Fruit fly (Drosophila melanogaster) whole organism, embryonic: ENCODE results near the gene Zwilch.
A peak's percentile ranks its signal among the peaks of the same experiment; 100 is the strongest.

Source experiments
- ATbp ChIP-seq: fragments of 200-800 bp; sonication (Bioruptor generic); optimal IDR thresholded peaks from 2 replicates; lab custom pipeline; 2017; ENCODE audit warnings: missing biosample characterization, mild to moderate bottlenecking, missing genetic modification characterization, missing genetic modification reagents
- Adf1 ChIP-seq: fragments of 200-800 bp; sonication (Bioruptor generic); IDR thresholded peaks from 2 replicates; pipeline ENCODE4 v1.3.6; 2022; ENCODE audit warnings: missing biosample characterization, missing genetic modification characterization
- Asciz ChIP-seq: fragments of 200-800 bp; sonication (Bioruptor generic); optimal IDR thresholded peaks from 2 replicates; lab custom pipeline; 2017; ENCODE audit warnings: missing biosample characterization, mild to moderate bottlenecking, missing genetic modification characterization, missing genetic modification reagents
- CG10565 ChIP-seq: fragments of 200-800 bp; sonication (Bioruptor generic); optimal IDR thresholded peaks from 3 replicates; lab custom pipeline; 2016; ENCODE audit warnings: missing biosample characterization, mild to moderate bottlenecking, missing genetic modification characterization
- CG12299 ChIP-seq: fragments of 200-800 bp; sonication (Bioruptor generic); optimal IDR thresholded peaks from 2 replicates; lab custom pipeline; 2018; ENCODE audit warnings: missing biosample characterization, mild to moderate bottlenecking, missing genetic modification characterization
- CG13894 ChIP-seq: fragments of 200-800 bp; sonication (Bioruptor generic); optimal IDR thresholded peaks from 3 replicates; lab custom pipeline; 2018; ENCODE audit warnings: missing biosample characterization, mild to moderate bottlenecking, missing genetic modification characterization, moderate library complexity
- CG14050 ChIP-seq: fragments of 200-800 bp; sonication (Bioruptor generic); IDR thresholded peaks from 3 replicates; pipeline ENCODE4 v1.3.6; 2022; ENCODE audit warnings: missing biosample characterization, missing genetic modification characterization
- CG2199 ChIP-seq: fragments of 200-800 bp; sonication (Bioruptor generic); IDR thresholded peaks from 3 replicates; pipeline ENCODE4 v1.3.6; 2022; ENCODE audit warnings: missing biosample characterization, missing genetic modification characterization
- CG30020 ChIP-seq: fragments of 200-800 bp; optimal IDR thresholded peaks from 2 replicates; lab custom pipeline; 2019; ENCODE audit warnings: missing biosample characterization, mild to moderate bottlenecking, missing genetic modification characterization, moderate library complexity
- CG6175 ChIP-seq: fragments of 200-800 bp; sonication (Bioruptor generic); IDR thresholded peaks from 3 replicates; pipeline ENCODE4 v1.3.6; 2022; ENCODE audit warnings: missing biosample characterization, missing genetic modification characterization
- CG6683 ChIP-seq: fragments of 200-800 bp; sonication (Bioruptor generic); optimal IDR thresholded peaks from 2 replicates; lab custom pipeline; 2017; ENCODE audit warnings: missing biosample characterization, mild to moderate bottlenecking, missing genetic modification characterization, missing genetic modification reagents
- CG6813 ChIP-seq: fragments of 200-800 bp; sonication (Bioruptor generic); optimal IDR thresholded peaks from 2 replicates; lab custom pipeline; 2017; ENCODE audit warnings: missing biosample characterization, missing genetic modification characterization, mild to moderate bottlenecking, moderate library complexity, missing genetic modification reagents
- CG7357 ChIP-seq: fragments of 200-800 bp; sonication (Bioruptor generic); IDR thresholded peaks from 3 replicates; pipeline ENCODE4 v1.3.6; 2022; ENCODE audit warnings: missing biosample characterization, missing genetic modification characterization
- CG7839 ChIP-seq: fragments of 200-800 bp; sonication (Bioruptor generic); optimal IDR thresholded peaks from 3 replicates; lab custom pipeline; 2018; ENCODE audit warnings: missing biosample characterization, mild to moderate bottlenecking, missing genetic modification characterization, moderate library complexity
- CG7987 ChIP-seq: fragments of 200-800 bp; sonication (Bioruptor generic); optimal IDR thresholded peaks from 2 replicates; lab custom pipeline; 2018; ENCODE audit warnings: missing biosample characterization, mild to moderate bottlenecking, missing genetic modification characterization, moderate library complexity
- Chrac-16 ChIP-seq: fragments of 200-800 bp; sonication (Bioruptor generic); optimal IDR thresholded peaks from 3 replicates; lab custom pipeline; 2016; ENCODE audit warnings: missing biosample characterization, missing genetic modification characterization
- Dad ChIP-seq: fragments of 200-800 bp; sonication (Bioruptor generic); optimal IDR thresholded peaks from 3 replicates; lab custom pipeline; 2016; ENCODE audit warnings: missing biosample characterization, missing genetic modification characterization
- Deaf1 ChIP-seq: fragments of 200-800 bp; optimal IDR thresholded peaks from 3 replicates; lab custom pipeline; 2019; ENCODE audit warnings: missing biosample characterization, mild to moderate bottlenecking, missing genetic modification characterization, moderate library complexity
- Ets65A ChIP-seq: fragments of 200-800 bp; sonication (Bioruptor generic); peaks from one replicate; lab custom pipeline; 2016; ENCODE audit warnings: missing biosample characterization, missing genetic modification characterization
- Fer1 ChIP-seq: fragments of 200-800 bp; sonication (Bioruptor generic); optimal IDR thresholded peaks from 2 replicates; lab custom pipeline; 2017; ENCODE audit warnings: missing biosample characterization, mild to moderate bottlenecking, missing genetic modification characterization
- GATAe ChIP-seq: fragments of 200-800 bp; sonication (Bioruptor generic); conservative IDR thresholded peaks from 2 replicates; pipeline ENCODE4 v1.3.6; 2022; ENCODE audit warnings: missing biosample characterization, missing genetic modification characterization
- HLHmδ ChIP-seq: fragments of 200-800 bp; sonication (Bioruptor generic); optimal IDR thresholded peaks from 2 replicates; lab custom pipeline; 2018; ENCODE audit warnings: missing biosample characterization, mild to moderate bottlenecking, missing genetic modification characterization, moderate library complexity
- Hand ChIP-seq: fragments of 200-800 bp; sonication (Bioruptor generic); optimal IDR thresholded peaks from 2 replicates; lab custom pipeline; 2017; ENCODE audit warnings: mild to moderate bottlenecking, missing biosample characterization, missing genetic modification reagents, missing genetic modification characterization
- Hmr ChIP-seq: fragments of 200-800 bp; sonication (Bioruptor generic); optimal IDR thresholded peaks from 3 replicates; lab custom pipeline; 2017; ENCODE audit warnings: mild to moderate bottlenecking, missing biosample characterization, missing genetic modification reagents, missing genetic modification characterization
- Opbp ChIP-seq: fragments of 200-800 bp; sonication (Bioruptor generic); IDR thresholded peaks from 3 replicates; pipeline ENCODE4 v1.3.6; 2022; ENCODE audit warnings: missing biosample characterization, missing genetic modification characterization; ENCODE audit not compliant: partially characterized antibody
- Sry-β ChIP-seq: fragments of 200-800 bp; sonication (Bioruptor generic); optimal IDR thresholded peaks from 2 replicates; lab custom pipeline; 2018; ENCODE audit warnings: missing biosample characterization, mild to moderate bottlenecking, missing genetic modification characterization, moderate library complexity
- Trl ChIP-seq, 3 experiments: fragments of >200 bp in 2 of 3; fragments of 200-800 bp in 1 of 3; sonication (Bioruptor generic) in 1 of 3; optimal IDR thresholded peaks; 2 replicates in 1 of 3; 3 replicates in 2 of 3; lab custom pipeline; 2016 to 2017; ENCODE audit warnings: missing biosample characterization in 1 of 3, missing genetic modification characterization in 1 of 3
- ap ChIP-seq: fragments of 200-800 bp; sonication (Bioruptor generic); IDR thresholded peaks from 2 replicates; pipeline ENCODE4 v1.3.6; 2022; ENCODE audit warnings: missing biosample characterization, missing genetic modification characterization
- bab2 ChIP-seq: fragments of 200-800 bp; sonication (Bioruptor generic); optimal IDR thresholded peaks from 2 replicates; lab custom pipeline; 2016; ENCODE audit warnings: missing biosample characterization, missing genetic modification characterization
- corto ChIP-seq: fragments of 200-800 bp; sonication (Bioruptor generic); optimal IDR thresholded peaks from 2 replicates; lab custom pipeline; 2016; ENCODE audit warnings: missing biosample characterization, mild to moderate bottlenecking, missing genetic modification characterization, moderate library complexity
- crol ChIP-seq: fragments of 200-800 bp; sonication (Bioruptor generic); IDR thresholded peaks from 2 replicates; pipeline ENCODE4 v1.3.6; 2022; ENCODE audit warnings: missing biosample characterization, missing genetic modification characterization
- cwo ChIP-seq: fragments of 200-800 bp; sonication (Bioruptor generic); optimal IDR thresholded peaks from 3 replicates; lab custom pipeline; 2017; ENCODE audit warnings: missing biosample characterization, missing genetic modification characterization, mild to moderate bottlenecking, moderate library complexity, missing genetic modification reagents
- da ChIP-seq: fragments of 200-800 bp; sonication (Bioruptor generic); optimal IDR thresholded peaks from 2 replicates; lab custom pipeline; 2016; ENCODE audit warnings: missing biosample characterization, missing genetic modification characterization
- exex ChIP-seq: fragments of 200-800 bp; sonication (Bioruptor generic); optimal IDR thresholded peaks from 4 replicates; lab custom pipeline; 2018; ENCODE audit warnings: missing biosample characterization, mild to moderate bottlenecking, missing genetic modification characterization, moderate library complexity
- fru ChIP-seq: fragments of >200 bp; optimal IDR thresholded peaks from 2 replicates; lab custom pipeline; 2017
- gcm2 ChIP-seq: fragments of 200-800 bp; sonication (Bioruptor generic); optimal IDR thresholded peaks from 2 replicates; lab custom pipeline; 2016; ENCODE audit warnings: missing biosample characterization, missing genetic modification characterization
- grn ChIP-seq: fragments of 200-800 bp; sonication (Bioruptor generic); optimal IDR thresholded peaks from 3 replicates; lab custom pipeline; 2017; ENCODE audit warnings: missing biosample characterization, missing genetic modification characterization
- ind ChIP-seq: fragments of 200-800 bp; sonication (Bioruptor generic); optimal IDR thresholded peaks from 3 replicates; lab custom pipeline; 2016; ENCODE audit warnings: missing biosample characterization, missing genetic modification characterization
- jing ChIP-seq: fragments of 200-800 bp; sonication (Bioruptor generic); optimal IDR thresholded peaks from 2 replicates; lab custom pipeline; 2018; ENCODE audit warnings: missing biosample characterization, mild to moderate bottlenecking, missing genetic modification characterization
- kay ChIP-seq: fragments of 200-800 bp; sonication (Bioruptor generic); optimal IDR thresholded peaks from 2 replicates; lab custom pipeline; 2016; ENCODE audit warnings: missing biosample characterization, missing genetic modification characterization
- lilli ChIP-seq: fragments of 200-800 bp; sonication (Bioruptor generic); optimal IDR thresholded peaks from 3 replicates; lab custom pipeline; 2016; ENCODE audit warnings: missing biosample characterization, missing genetic modification characterization
- mirr ChIP-seq: fragments of 200-800 bp; sonication (Bioruptor generic); optimal IDR thresholded peaks from 3 replicates; lab custom pipeline; 2018; ENCODE audit warnings: missing biosample characterization, mild to moderate bottlenecking, missing genetic modification characterization
- p53 ChIP-seq: fragments of 200-800 bp; sonication (Bioruptor generic); optimal IDR thresholded peaks from 2 replicates; lab custom pipeline; 2016; ENCODE audit warnings: missing biosample characterization, missing genetic modification characterization
- ranshi ChIP-seq: fragments of 200-800 bp; sonication (Bioruptor generic); IDR thresholded peaks from 2 replicates; pipeline ENCODE4 v1.3.6; 2022; ENCODE audit warnings: missing biosample characterization, missing genetic modification characterization
- row ChIP-seq: fragments of 200-800 bp; sonication (Bioruptor generic); IDR thresholded peaks from 3 replicates; pipeline ENCODE4 v1.3.6; 2022; ENCODE audit warnings: missing biosample characterization, missing genetic modification characterization
- salm ChIP-seq: fragments of 200-800 bp; sonication (Bioruptor generic); optimal IDR thresholded peaks from 2 replicates; lab custom pipeline; 2018; ENCODE audit warnings: missing biosample characterization, mild to moderate bottlenecking, missing genetic modification characterization
- sd ChIP-seq: fragments of 200-800 bp; sonication (Bioruptor generic); optimal IDR thresholded peaks from 3 replicates; lab custom pipeline; 2018; ENCODE audit warnings: missing biosample characterization, mild to moderate bottlenecking, missing genetic modification characterization, moderate library complexity
- sima ChIP-seq: fragments of 200-800 bp; sonication (Bioruptor generic); optimal IDR thresholded peaks from 2 replicates; lab custom pipeline; 2016; ENCODE audit warnings: missing biosample characterization, missing genetic modification characterization
- slou ChIP-seq: fragments of 200-800 bp; sonication (Bioruptor generic); optimal IDR thresholded peaks from 3 replicates; lab custom pipeline; 2016; ENCODE audit warnings: missing biosample characterization, missing genetic modification characterization
- sug ChIP-seq: fragments of 200-800 bp; optimal IDR thresholded peaks from 2 replicates; lab custom pipeline; 2019; ENCODE audit warnings: missing biosample characterization, mild to moderate bottlenecking, missing genetic modification characterization, moderate library complexity
- tap ChIP-seq: fragments of 200-800 bp; optimal IDR thresholded peaks from 3 replicates; lab custom pipeline; 2019; ENCODE audit warnings: missing biosample characterization, mild to moderate bottlenecking, missing genetic modification characterization, moderate library complexity

Zwilch gene

DNA sequence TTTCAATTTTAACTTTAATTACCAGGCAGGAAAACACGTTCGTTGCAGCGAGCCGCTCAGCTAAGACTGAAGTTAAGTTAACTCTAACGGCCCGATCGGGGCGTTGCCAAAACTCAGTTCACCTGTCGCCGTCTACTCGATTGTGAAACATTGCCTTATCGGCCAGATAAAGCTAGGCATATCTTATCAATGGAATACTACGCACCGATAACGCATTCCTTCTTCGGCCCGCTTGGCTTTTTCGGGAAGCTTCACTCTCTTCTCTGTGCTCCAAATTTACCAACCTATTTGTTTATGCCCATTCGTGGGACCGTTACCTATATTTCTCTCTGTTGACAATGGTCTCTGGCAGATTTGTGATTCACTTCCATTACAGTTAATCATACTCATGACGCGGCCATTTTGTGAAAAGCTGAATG, 17.5 kb downstream of the Zwilch start, which contains the start of gene mesh (continued):
- TF ChIP-seq Trl (optimal IDR thresholded peaks at IDR 0.05; lab: Kevin White, UChicago) (peak in 1 of 2 experiments; percentile 30), Trl (GFP tag; optimal IDR thresholded peaks at IDR 0.05; lab: Kevin White, UChicago) (no peak), CG30020 (tag; lab: Kevin White, UChicago) (no peak), sima (no peak), salm (tag; lab: Kevin White, UChicago) (no peak), ind (no peak), lilli (GFP tag; lab: Kevin White, UChicago) (no peak), CG10565 (GFP tag; lab: Kevin White, UChicago) (no peak), CG14050 (GFP tag; lab: Robert Waterston, UW) (no peak), ATbp (peak; percentile 19), Hand (no peak), Fer1 (peak; percentile 29), fru (no peak), Opbp (GFP tag; lab: Robert Waterston, UW) (no peak), Chrac-16 (GFP tag; lab: Kevin White, UChicago) (no peak), CG7839 (tag; lab: Kevin White, UChicago) (no peak), bab2 (GFP tag; lab: Kevin White, UChicago) (no peak), ap (GFP tag; lab: Robert Waterston, UW) (no peak), exex (tag; lab: Kevin White, UChicago) (peak; percentile 46), Adf1 (no peak; the same call in 1 of the 2 replicates), Hmr (GFP tag; lab: Kevin White, UChicago) (peak; percentile 1), CG7357 (GFP tag; lab: Robert Waterston, UW) (no peak), ranshi (GFP tag; lab: Robert Waterston, UW) (no peak), tap (tag; lab: Kevin White, UChicago) (no peak), slou (GFP tag; lab: Kevin White, UChicago) (no peak), gcm2 (no peak), jing (GFP tag; lab: Kevin White, UChicago) (no peak), Deaf1 (tag; lab: Kevin White, UChicago) (peak; percentile 47), sd (tag; lab: Kevin White, UChicago) (peak; percentile 97), p53 (GFP tag; lab: Kevin White, UChicago) (no peak), CG6683 (GFP tag; lab: Kevin White, UChicago) (no peak), grn (GFP tag; lab: Kevin White, UChicago) (peak; percentile 27), Sry-β (GFP tag; lab: Kevin White, UChicago) (no peak), CG12299 (tag; lab: Kevin White, UChicago) (no peak)

DNA sequence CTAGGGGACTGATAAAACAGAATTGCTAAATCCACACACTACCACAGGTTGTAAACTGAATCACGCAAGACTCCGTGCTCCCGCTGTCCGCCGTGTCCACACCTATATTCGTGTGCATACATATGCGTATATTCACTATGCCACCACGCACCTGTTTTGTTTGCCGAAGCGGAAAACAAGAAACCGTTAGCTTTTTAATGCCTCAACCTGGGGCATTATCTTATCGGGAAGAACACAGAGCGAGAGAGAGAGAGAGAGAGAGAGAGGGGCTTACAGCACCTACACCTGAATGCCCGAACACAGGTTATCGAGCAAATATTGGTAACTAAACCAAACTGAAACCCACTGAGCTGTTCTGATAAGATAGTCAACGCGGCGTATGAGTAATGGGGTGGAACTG, 18.5 kb downstream of the Zwilch start:
- TF ChIP-seq sug (tag; lab: Kevin White, UChicago) (peak; percentile 56), GATAe (peak; percentile 87), corto (GFP tag; lab: Kevin White, UChicago) (no peak), HLHmδ (GFP tag; lab: Kevin White, UChicago) (no peak), Ets65A (GFP tag; lab: Kevin White, UChicago) (peak; percentile 60), Trl (optimal IDR thresholded peaks at IDR 0.05; lab: Kevin White, UChicago) (peak; percentile 18 to 63), Trl (GFP tag; optimal IDR thresholded peaks at IDR 0.05; lab: Kevin White, UChicago) (no peak), CG6813 (GFP tag; lab: Kevin White, UChicago) (peak; percentile 14), kay (GFP tag; lab: Kevin White, UChicago) (peak; percentile 10), grn (GFP tag; lab: Kevin White, UChicago) (peak; percentile 15), row (no peak), crol (GFP tag; lab: Robert Waterston, UW) (0 out of 2 replicates have a peak, but pooled peaks have one; percentile 13), CG13894 (tag; lab: Kevin White, UChicago) (peak; percentile 46), Asciz (GFP tag; lab: Kevin White, UChicago) (peak; percentile 11), cwo (GFP tag; lab: Kevin White, UChicago) (peak; percentile 7), Dad (GFP tag; lab: Kevin White, UChicago) (no peak), CG2199 (GFP tag; lab: Robert Waterston, UW) (no peak), da (GFP tag; lab: Kevin White, UChicago) (no peak), CG7987 (no peak), exex (tag; lab: Kevin White, UChicago) (peak; percentile 52), mirr (GFP tag; lab: Kevin White, UChicago) (peak; percentile 20), CG6175 (peak; percentile 86)
